Fruit fly (Drosophila melanogaster): ENCODE results near the gene CG13085.

dm6 chr2L:19454070-19454751 lies 30.4 kb downstream of the CG13085 start, which contains the start of gene CG10026:
- TF ChIP-seq acj6 (GFP tag; optimal IDR thresholded peaks at IDR 0.05) (peak; percentile 64), Hr39 (GFP tag; optimal IDR thresholded peaks at IDR 0.05) (peak; percentile 27), CG34406 (GFP tag; optimal IDR thresholded peaks at IDR 0.05) (peak; percentile 44), svp (GFP tag) (peak; percentile 57), CG11902 (GFP tag; optimal IDR thresholded peaks at IDR 0.05) (no peak), fd85E (GFP tag; optimal IDR thresholded peaks at IDR 0.05) (no peak)
